Worm (Caenorhabditis elegans): ENCODE measurements around the gene neg-1.

Gene neg-1

ce11 chrV:4387402-4387801, 12.7 kb upstream of the neg-1 start, which contains the start of gene F13A2.9:
TSS of gene F13A2.9 (minus strand) at chrV:4387502.
- TF ChIP-seq Y79H2A.3 (GFP tag; conservative IDR thresholded peaks at IDR 0.05): no peak
- TF ChIP-seq zfh-2 (GFP tag; conservative IDR thresholded peaks at IDR 0.05): no peak
- TF ChIP-seq xnd-1 (tag; optimal IDR thresholded peaks at IDR 0.05): no peak
- no peak for TF ChIP-seq Y67H2A.10 (GFP tag; conservative IDR thresholded peaks at IDR 0.05)
- TF ChIP-seq lsy-27 (tag; optimal IDR thresholded peaks at IDR 0.05; ENCODE audit: borderline replicate concordance, insufficient read depth): no peak
- no peak for TF ChIP-seq lin-35 (GFP tag; optimal IDR thresholded peaks at IDR 0.05)
- TF ChIP-seq Y56A3A.18 (GFP tag; IDR thresholded peaks at IDR 0.05): no peak
- no peak for TF ChIP-seq fkh-3 (tag; optimal IDR thresholded peaks at IDR 0.05)
- TF ChIP-seq madf-6 (GFP tag; IDR thresholded peaks at IDR 0.05): no peak
- TF ChIP-seq lag-1 (GFP tag; IDR thresholded peaks at IDR 0.05): no peak
- TF ChIP-seq let-607 (tag; optimal IDR thresholded peaks at IDR 0.05): no peak

ce11 chrV:4386173-4386572, 11.5 kb upstream of the neg-1 start, which contains the start of gene F13A2.10:
TSS of gene F13A2.10 (minus strand) at chrV:4386273.
- TF ChIP-seq hlh-26 (GFP tag; conservative IDR thresholded peaks at IDR 0.05) (no peak), K11D2.4 (GFP tag; IDR thresholded peaks at IDR 0.05) (no peak), F22D6.2 (tag; optimal IDR thresholded peaks at IDR 0.05) (no peak), F39B2.1 (GFP tag; IDR thresholded peaks at IDR 0.05) (no peak), nhr-80 (tag; optimal IDR thresholded peaks at IDR 0.05) (no peak), nfya-2 (GFP tag; IDR thresholded peaks at IDR 0.05) (no peak), B0336.3 (GFP tag; IDR thresholded peaks at IDR 0.05) (no peak), akir-1 (GFP tag; optimal IDR thresholded peaks at IDR 0.05) (no peak), repo-1 (tag; optimal IDR thresholded peaks at IDR 0.05) (no peak), nhr-27 (tag; optimal IDR thresholded peaks at IDR 0.05) (no peak), tlf-1 (GFP tag; optimal IDR thresholded peaks at IDR 0.05) (no peak), mxl-1 (tag; optimal IDR thresholded peaks at IDR 0.05) (no peak)

ce11 chrV:4384482-4384881, 9.8 kb upstream of the neg-1 start, which contains the start of gene F13A2.2:
TSS of gene F13A2.2 (minus strand) at chrV:4384582.
- TF ChIP-seq ceh-79 (tag; optimal IDR thresholded peaks at IDR 0.05) (no peak), efl-1 (GFP tag; optimal IDR thresholded peaks at IDR 0.05) (no peak), mcd-1 (GFP tag; IDR thresholded peaks at IDR 0.05) (no peak), nhr-80 (tag; optimal IDR thresholded peaks at IDR 0.05) (no peak), let-526 (GFP tag; IDR thresholded peaks at IDR 0.05) (no peak), lin-26 (GFP tag; IDR thresholded peaks at IDR 0.05) (no peak), tlf-1 (GFP tag; optimal IDR thresholded peaks at IDR 0.05) (no peak), tbp1 (GFP tag; optimal IDR thresholded peaks at IDR 0.05) (no peak), ztf-18 (tag; optimal IDR thresholded peaks at IDR 0.05) (no peak), T26A5.8 (tag; optimal IDR thresholded peaks at IDR 0.05) (no peak), F57C9.4 (tag; optimal IDR thresholded peaks at IDR 0.05) (no peak), pbrm-1 (GFP tag; IDR thresholded peaks at IDR 0.05) (no peak), nhr-90 (tag; optimal IDR thresholded peaks at IDR 0.05) (no peak), chd-7 (tag; optimal IDR thresholded peaks at IDR 0.05) (no peak), snpc-1.1 (tag; optimal IDR thresholded peaks at IDR 0.05; ENCODE audit: insufficient read depth) (no peak), F39B2.1 (GFP tag; IDR thresholded peaks at IDR 0.05) (no peak), Y53F4B.3 (GFP tag; IDR thresholded peaks at IDR 0.05) (no peak), ztf-26 (tag; optimal IDR thresholded peaks at IDR 0.05) (no peak)

Data from whole organism, young adult.